Worm (Caenorhabditis elegans): Measurements from ENCODE around the gene srh-308.

The srh-308 gene

ce11 chrV:14026194-14026593, 8.8 kb upstream of the srh-308 start, which contains the start of gene T08G5.2:
Gene T08G5.2, minus strand, starts transcription at chrV:14026294.
- no peak for TF ChIP-seq T22C8.4 (GFP tag; IDR thresholded peaks at IDR 0.05)
- no peak for TF ChIP-seq cog-1 (tag; optimal IDR thresholded peaks at IDR 0.05)
- no peak for TF ChIP-seq flt-1 (GFP tag; IDR thresholded peaks at IDR 0.05)
- TF ChIP-seq klf-2 (GFP tag; conservative IDR thresholded peaks at IDR 0.05): no peak

- TF ChIP-seq ztf-29 (GFP tag; IDR thresholded peaks at IDR 0.05) (no peak), med-1 (GFP tag; optimal IDR thresholded peaks at IDR 0.05; ENCODE audit: insufficient read depth) (no peak), ztf-23 (GFP tag; IDR thresholded peaks at IDR 0.05) (no peak), klf-2 (GFP tag; conservative IDR thresholded peaks at IDR 0.05) (no peak), ref-1 (GFP tag; conservative IDR thresholded peaks at IDR 0.05) (no peak), T22C8.4 (GFP tag; IDR thresholded peaks at IDR 0.05) (no peak), flt-1 (GFP tag; IDR thresholded peaks at IDR 0.05) (no peak), cog-1 (tag; optimal IDR thresholded peaks at IDR 0.05) (no peak)
Measured at ce11 chrV:14023074-14023473, 5.7 kb upstream of the srh-308 start, which contains the start of gene T08G5.15. Gene T08G5.15, minus strand, starts transcription at chrV:14023174.

ce11 chrV:14018640-14019039, 1.3 kb upstream of the srh-308 start, which contains the start of the genes mtl-2 and T08G5.1:
Gene mtl-2, minus strand, starts transcription at chrV:14018673.
Gene T08G5.1, plus strand, starts transcription at chrV:14018766.
- TF ChIP-seq flt-1 (GFP tag; IDR thresholded peaks at IDR 0.05): no peak
- TF ChIP-seq T22C8.4 (GFP tag; IDR thresholded peaks at IDR 0.05): no peak
- TF ChIP-seq ztf-29 (GFP tag; IDR thresholded peaks at IDR 0.05): no peak
- TF ChIP-seq ref-1 (GFP tag; conservative IDR thresholded peaks at IDR 0.05): no peak
- no peak for TF ChIP-seq cog-1 (tag; optimal IDR thresholded peaks at IDR 0.05)
- no peak for TF ChIP-seq ztf-23 (GFP tag; IDR thresholded peaks at IDR 0.05)
- TF ChIP-seq klf-2 (GFP tag; conservative IDR thresholded peaks at IDR 0.05): no peak
- TF ChIP-seq med-1 (GFP tag; optimal IDR thresholded peaks at IDR 0.05; ENCODE audit: insufficient read depth): no peak
- no peak for TF ChIP-seq tab-1 (GFP tag; IDR thresholded peaks at IDR 0.05)

- TF ChIP-seq ztf-29 (GFP tag; IDR thresholded peaks at IDR 0.05): no peak
Measured at ce11 chrV:14014395-14014794, 3.0 kb downstream of the srh-308 start, which contains the start of gene end-3. Gene end-3, plus strand, starts transcription at chrV:14014695.

ce11 chrV:14013638-14014037, 3.7 kb downstream of the srh-308 start:
- TF ChIP-seq cog-1 (tag; optimal IDR thresholded peaks at IDR 0.05) (no peak), ref-1 (GFP tag; conservative IDR thresholded peaks at IDR 0.05) (no peak), T22C8.4 (GFP tag; IDR thresholded peaks at IDR 0.05) (no peak), ztf-29 (GFP tag; IDR thresholded peaks at IDR 0.05) (no peak), ztf-23 (GFP tag; IDR thresholded peaks at IDR 0.05) (no peak), klf-2 (GFP tag; conservative IDR thresholded peaks at IDR 0.05) (no peak), flt-1 (GFP tag; IDR thresholded peaks at IDR 0.05) (no peak), med-1 (GFP tag; optimal IDR thresholded peaks at IDR 0.05; ENCODE audit: insufficient read depth) (no peak), tab-1 (GFP tag; IDR thresholded peaks at IDR 0.05) (no peak)

- no peak for TF ChIP-seq ztf-29 (GFP tag; IDR thresholded peaks at IDR 0.05)
- TF ChIP-seq cog-1 (tag; optimal IDR thresholded peaks at IDR 0.05): peak; percentile 20
Measured at ce11 chrV:14012002-14012554, 5.3 kb downstream of the srh-308 start, which contains the start of the genes ddx-17 and aip-1. Gene ddx-17, minus strand, starts transcription at chrV:14012052. Gene aip-1, plus strand, starts transcription at chrV:14012333.

ce11 chrV:14011427-14011826, 5.9 kb downstream of the srh-308 start:
- TF ChIP-seq ztf-23 (GFP tag; IDR thresholded peaks at IDR 0.05) (0 out of 2 replicates have a peak, but pooled peaks have one; percentile 33), ref-1 (GFP tag; conservative IDR thresholded peaks at IDR 0.05) (no peak), flt-1 (GFP tag; IDR thresholded peaks at IDR 0.05) (0 out of 2 replicates have a peak, but pooled peaks have one; percentile 18)

ce11 chrV:14010021-14010420, 7.4 kb downstream of the srh-308 start:
- TF ChIP-seq med-1 (GFP tag; optimal IDR thresholded peaks at IDR 0.05; ENCODE audit: insufficient read depth): no peak
- no peak for TF ChIP-seq ztf-29 (GFP tag; IDR thresholded peaks at IDR 0.05)
- no peak for TF ChIP-seq ztf-23 (GFP tag; IDR thresholded peaks at IDR 0.05)
- TF ChIP-seq T22C8.4 (GFP tag; IDR thresholded peaks at IDR 0.05): no peak
- TF ChIP-seq klf-2 (GFP tag; conservative IDR thresholded peaks at IDR 0.05): no peak
- TF ChIP-seq ref-1 (GFP tag; conservative IDR thresholded peaks at IDR 0.05): no peak
- TF ChIP-seq tab-1 (GFP tag; IDR thresholded peaks at IDR 0.05): no peak
- no peak for TF ChIP-seq flt-1 (GFP tag; IDR thresholded peaks at IDR 0.05)
- no peak for TF ChIP-seq cog-1 (tag; optimal IDR thresholded peaks at IDR 0.05)

ce11 chrV:14008353-14008859, 9.0 kb downstream of the srh-308 start:
- TF ChIP-seq T22C8.4 (GFP tag; IDR thresholded peaks at IDR 0.05) (0 out of 2 replicates have a peak, but pooled peaks have one; percentile 10), tab-1 (GFP tag; IDR thresholded peaks at IDR 0.05) (no peak)

ce11 chrV:14006819-14007218, 10.6 kb downstream of the srh-308 start:
- 0 out of 2 replicates have a peak, but pooled peaks have one; percentile 4 for TF ChIP-seq flt-1 (GFP tag; IDR thresholded peaks at IDR 0.05)
- no peak for TF ChIP-seq med-1 (GFP tag; optimal IDR thresholded peaks at IDR 0.05; ENCODE audit: insufficient read depth)

- TF ChIP-seq med-1 (GFP tag; optimal IDR thresholded peaks at IDR 0.05; ENCODE audit: insufficient read depth) (no peak), T22C8.4 (GFP tag; IDR thresholded peaks at IDR 0.05) (no peak), ztf-29 (GFP tag; IDR thresholded peaks at IDR 0.05) (no peak), tab-1 (GFP tag; IDR thresholded peaks at IDR 0.05) (no peak), ref-1 (GFP tag; conservative IDR thresholded peaks at IDR 0.05) (no peak), klf-2 (GFP tag; conservative IDR thresholded peaks at IDR 0.05) (no peak), ztf-23 (GFP tag; IDR thresholded peaks at IDR 0.05) (no peak)
Measured at ce11 chrV:14005812-14006211, 11.6 kb downstream of the srh-308 start, which contains the start of gene ric-7. Gene ric-7, minus strand, starts transcription at chrV:14005912.

Measured in whole organism, midembryonic.